Fruit fly (Drosophila melanogaster) whole organism: ENCODE results near the gene Bx42.

ENCODE experiments used
- Dll ChIP-seq: fragments of >200 bp; optimal IDR thresholded peaks from 2 replicates; lab custom pipeline; 2017
- usp ChIP-seq: fragments of >200 bp; optimal IDR thresholded peaks from 2 replicates; lab custom pipeline; 2017; ENCODE audit warnings: missing biosample characterization, missing genetic modification characterization, mixed read lengths

DNA sequence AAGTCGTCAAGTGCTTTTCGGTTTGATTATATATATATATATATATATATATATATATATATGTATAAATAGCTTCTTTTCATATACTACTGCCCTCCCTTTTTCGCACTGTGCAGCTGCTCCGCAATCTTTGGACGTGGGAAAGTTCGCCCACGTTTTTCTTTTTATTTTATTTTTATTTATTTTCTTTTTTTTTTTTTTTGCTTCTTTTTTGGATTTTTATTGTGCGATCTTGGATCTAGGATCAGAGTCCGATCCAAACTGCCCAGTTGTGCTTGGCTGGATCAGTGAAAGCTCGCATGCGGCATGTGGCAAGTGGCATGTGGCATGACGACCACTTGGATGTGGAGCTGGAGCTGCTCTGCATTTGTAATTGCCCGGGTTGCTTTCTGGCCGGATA is 43.0 kb downstream of the Bx42 start:
- TF ChIP-seq usp (GFP tag; lab: Kevin White, UChicago), result no peak
- TF ChIP-seq Dll, result no peak
